Worm (Caenorhabditis elegans) whole organism, late embryonic: Measurements from ENCODE around the gene ift-139.

ENCODE experiments used
- T23F11.4 ChIP-seq: fragments of 200-800 bp; sonication (Bioruptor generic); optimal IDR thresholded peaks from 2 replicates; lab custom pipeline; 2018; ENCODE audit warnings: mild to moderate bottlenecking, missing genetic modification characterization, missing compliant biosample characterization
- ama-1 ChIP-seq: fragments of 150-350 bp; optimal IDR thresholded peaks from 2 replicates; lab custom pipeline; 2014
- fax-1 ChIP-seq: sonication (generic microtip); optimal IDR thresholded peaks from 2 replicates; lab custom pipeline; 2016; ENCODE audit warnings: missing genotype, missing genetic modification characterization, missing compliant biosample characterization
- hlh-30 ChIP-seq: sonication (generic microtip); optimal IDR thresholded peaks from 2 replicates; lab custom pipeline; 2017; ENCODE audit warnings: antibody characterized with exemption, missing genetic modification characterization, missing compliant biosample characterization; ENCODE audit not compliant: insufficient read depth
- lin-11 ChIP-seq: fragments of 200-800 bp; sonication (Bioruptor generic); optimal IDR thresholded peaks from 2 replicates; lab custom pipeline; 2018; ENCODE audit warnings: mild to moderate bottlenecking, missing genetic modification characterization, missing compliant biosample characterization
- nhr-11 ChIP-seq: fragments of 150-350 bp; optimal IDR thresholded peaks from 2 replicates; lab custom pipeline; 2014; ENCODE audit warnings: missing biosample characterization, missing genetic modification characterization
- pag-3 ChIP-seq: sonication (generic microtip); optimal IDR thresholded peaks from 2 replicates; lab custom pipeline; 2016; ENCODE audit warnings: missing compliant biosample characterization, missing genetic modification characterization, borderline replicate concordance
- pqm-1 ChIP-seq: sonication (generic microtip); optimal IDR thresholded peaks from 2 replicates; lab custom pipeline; 2016; ENCODE audit warnings: missing genetic modification characterization, missing compliant biosample characterization
- rnt-1 ChIP-seq: sonication (generic microtip); optimal IDR thresholded peaks from 2 replicates; lab custom pipeline; 2016; ENCODE audit warnings: missing genetic modification characterization, missing compliant biosample characterization
- sdc-2 ChIP-seq: sonication (generic microtip); optimal IDR thresholded peaks from 2 replicates; lab custom pipeline; 2016; ENCODE audit warnings: missing genotype, missing genetic modification characterization, missing compliant biosample characterization

- TF ChIP-seq T23F11.4 (GFP tag; lab: Kevin White, UChicago) (no peak), fax-1 (no peak), pag-3 (tag; lab: Kevin White, UChicago) (no peak), nhr-11 (no peak), rnt-1 (tag; lab: Kevin White, UChicago) (no peak), sdc-2 (tag; lab: Kevin White, UChicago) (no peak), hlh-30 (tag; lab: Kevin White, UChicago) (no peak), ama-1 (lab: Kevin White, UChicago) (no peak), lin-11 (no peak), pqm-1 (no peak)
These were observed 46.0 kb upstream of the ift-139 start for ce11 chrIII:6085311-6085710.
